Worm (Caenorhabditis elegans): ENCODE measurements around the gene tag-30.

ce11 chrIV:11821591-11822361 lies 33.2 kb downstream of the tag-30 start, which contains the start of the genes par-5 and M117.3:
- peak; percentile 36 for TF ChIP-seq rnt-1 (tag; optimal IDR thresholded peaks at IDR 0.05)
- TF ChIP-seq ztf-11 (tag; optimal IDR thresholded peaks at IDR 0.05): peak in 1 of 2 experiments; percentile 34
- peak; percentile 68 for TF ChIP-seq nhr-85 (tag)
- no peak for TF ChIP-seq snpc-4 (tag; optimal IDR thresholded peaks at IDR 0.05)
- TF ChIP-seq nhr-237 (tag; optimal IDR thresholded peaks at IDR 0.05): no peak
- no peak for TF ChIP-seq hlh-4 (tag; optimal IDR thresholded peaks at IDR 0.05)
- TF ChIP-seq nhr-11 (tag; optimal IDR thresholded peaks at IDR 0.05): no peak
- no peak for TF ChIP-seq sptf-1 (tag; optimal IDR thresholded peaks at IDR 0.05)
- no peak for TF ChIP-seq lin-39 (tag; optimal IDR thresholded peaks at IDR 0.05)
- no peak for TF ChIP-seq aly-2 (tag; optimal IDR thresholded peaks at IDR 0.05)
- TF ChIP-seq lsy-2 (tag; optimal IDR thresholded peaks at IDR 0.05): peak; percentile 42 to 76
- TF ChIP-seq pqm-1 (tag; optimal IDR thresholded peaks at IDR 0.05): no peak
- peak; percentile 62 for TF ChIP-seq ztf-4 (tag; optimal IDR thresholded peaks at IDR 0.05)
- no peak for TF ChIP-seq zag-1 (tag; optimal IDR thresholded peaks at IDR 0.05)

All from whole organism, L1 larva.